Worm (Caenorhabditis elegans) whole organism, mixed stage, embryonic: Measurements from ENCODE around the gene srd-44.

Experiments used
- ces-1 ChIP-seq: fragments of 150-350 bp; optimal IDR thresholded peaks from 2 replicates; lab custom pipeline; 2014; ENCODE audit warnings: missing biosample characterization, missing genetic modification reagents, missing genetic modification characterization
- drap-1 ChIP-seq: fragments of 200-800 bp; sonication (Bioruptor generic); optimal IDR thresholded peaks from 3 replicates; lab custom pipeline; 2018; ENCODE audit warnings: mild to moderate bottlenecking, missing genetic modification characterization, missing compliant biosample characterization
- hlh-1 ChIP-seq: fragments of 150-350 bp; optimal IDR thresholded peaks from 2 replicates; lab custom pipeline; 2014; ENCODE audit warnings: missing biosample characterization, missing genetic modification reagents, missing genetic modification characterization
- lin-32 ChIP-seq: fragments of 200-800 bp; sonication (Bioruptor generic); optimal IDR thresholded peaks from 2 replicates; lab custom pipeline; 2018; ENCODE audit warnings: mild to moderate bottlenecking, missing genetic modification characterization, missing compliant biosample characterization
- lsy-2 ChIP-seq: fragments of 150-350 bp; optimal IDR thresholded peaks from 2 replicates; lab custom pipeline; 2014; ENCODE audit warnings: missing biosample characterization, missing genetic modification characterization
- mep-1 ChIP-seq: fragments of 150-350 bp; optimal IDR thresholded peaks from 2 replicates; lab custom pipeline; 2017; ENCODE audit warnings: missing biosample characterization, missing genetic modification reagents, missing genetic modification characterization, inconsistent platforms
- nhr-12 ChIP-seq: fragments of 150-350 bp; optimal IDR thresholded peaks from 2 replicates; lab custom pipeline; 2014; ENCODE audit warnings: missing biosample characterization, missing genetic modification characterization
- nhr-2 ChIP-seq: fragments of 150-350 bp; optimal IDR thresholded peaks from 2 replicates; lab custom pipeline; 2014; ENCODE audit warnings: missing biosample characterization, missing genetic modification characterization
- pha-4 ChIP-seq: fragments of 150-350 bp; optimal IDR thresholded peaks from 2 replicates; lab custom pipeline; 2018; ENCODE audit warnings: missing biosample characterization, missing genetic modification reagents, missing genetic modification characterization
- snpc-4 ChIP-seq: fragments of 150-350 bp; optimal IDR thresholded peaks from 2 replicates; lab custom pipeline; 2014; ENCODE audit warnings: missing biosample characterization, missing genetic modification characterization
- sptf-1 ChIP-seq: sonication (generic microtip); optimal IDR thresholded peaks from 2 replicates; lab custom pipeline; 2017; ENCODE audit warnings: mild to moderate bottlenecking, missing genetic modification characterization, moderate library complexity, missing compliant biosample characterization
- unc-62 ChIP-seq: fragments of 150-350 bp; optimal IDR thresholded peaks from 2 replicates; lab custom pipeline; 2014; ENCODE audit warnings: missing biosample characterization, missing genetic modification reagents, missing genetic modification characterization
- ztf-11 ChIP-seq: fragments of 150-350 bp; optimal IDR thresholded peaks from 2 replicates; lab custom pipeline; 2014; ENCODE audit warnings: missing biosample characterization, missing genetic modification characterization

DNA sequence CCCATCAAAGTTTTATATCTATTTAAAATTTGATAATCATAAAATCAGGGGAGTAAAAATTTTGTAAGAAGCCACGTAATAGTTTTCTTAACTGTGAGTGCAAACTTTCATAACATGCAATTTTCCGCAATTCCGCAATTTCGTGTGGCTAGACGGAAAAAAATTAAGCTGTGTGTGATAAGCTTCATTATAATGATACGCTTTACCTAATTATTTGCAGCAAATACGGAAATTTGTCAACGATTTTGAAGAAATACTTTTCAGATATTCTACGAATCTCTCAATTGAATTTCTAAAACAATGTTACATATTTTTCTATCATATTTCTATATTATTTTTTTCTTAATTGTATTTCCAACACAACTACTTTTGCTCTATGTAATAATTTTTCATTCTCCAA is 6.4 kb upstream of the srd-44 start, which contains the start of gene srd-46:
- TF ChIP-seq nhr-2 (tag; lab: Kevin White, UChicago) = no peak
- no peak for TF ChIP-seq ces-1 (GFP tag; lab: Kevin White, UChicago)
- no peak for TF ChIP-seq mep-1
- no peak for TF ChIP-seq unc-62 (GFP tag; lab: Kevin White, UChicago)
- no peak for TF ChIP-seq lin-32 (GFP tag; lab: Kevin White, UChicago)
- TF ChIP-seq drap-1 (GFP tag; lab: Kevin White, UChicago) = no peak
- no peak for TF ChIP-seq lsy-2
- TF ChIP-seq sptf-1 (tag; lab: Kevin White, UChicago) = no peak
- no peak for TF ChIP-seq snpc-4 (tag; lab: Kevin White, UChicago)
- no peak for TF ChIP-seq nhr-12
- no peak for TF ChIP-seq hlh-1 (tag; lab: Kevin White, UChicago)
- no peak for TF ChIP-seq ztf-11
- TF ChIP-seq pha-4 (tag; lab: Kevin White, UChicago) = no peak
